Worm (Caenorhabditis elegans) whole organism, young adult: Measurements from ENCODE around the gene serp-1.2.

Experiments
- F55B11.4 ChIP-seq: sonication (generic microtip); optimal IDR thresholded peaks from 2 replicates; lab custom pipeline; 2016; ENCODE audit warnings: missing compliant biosample characterization, missing genetic modification characterization, borderline replicate concordance; ENCODE audit not compliant: insufficient read depth
- rcor-1 ChIP-seq: fragments of 200-800 bp; sonication (Bioruptor generic); IDR thresholded peaks from 2 replicates; pipeline ENCODE4 v1.3.6; 2022; ENCODE audit warnings: missing genetic modification reagents, missing genetic modification characterization, missing compliant biosample characterization
- sea-2 ChIP-seq: fragments of 200-800 bp; sonication (Bioruptor generic); IDR thresholded peaks from 2 replicates; pipeline ENCODE4 v1.3.6; 2022; ENCODE audit warnings: missing genetic modification characterization, missing compliant biosample characterization
- somi-1 ChIP-seq: fragments of 200-800 bp; sonication (Bioruptor generic); optimal IDR thresholded peaks from 2 replicates; lab custom pipeline; 2018; ENCODE audit warnings: mild to moderate bottlenecking, missing genetic modification characterization, missing compliant biosample characterization

- TF ChIP-seq F55B11.4 (tag; lab: Kevin White, UChicago) (no peak), rcor-1 (GFP tag; lab: Robert Waterston, UW) (no peak), sea-2 (GFP tag; lab: Robert Waterston, UW) (no peak), somi-1 (GFP tag; lab: Kevin White, UChicago) (no peak)
Observed at ce11 chrIV:8201133-8201532, 24.3 kb upstream of the serp-1.2 start, which contains the start of gene glrx-22.
